Worm (Caenorhabditis elegans): ENCODE measurements around the gene lido-4.
A peak's percentile ranks its signal among the peaks of the same experiment; 100 is the strongest.

DNA sequence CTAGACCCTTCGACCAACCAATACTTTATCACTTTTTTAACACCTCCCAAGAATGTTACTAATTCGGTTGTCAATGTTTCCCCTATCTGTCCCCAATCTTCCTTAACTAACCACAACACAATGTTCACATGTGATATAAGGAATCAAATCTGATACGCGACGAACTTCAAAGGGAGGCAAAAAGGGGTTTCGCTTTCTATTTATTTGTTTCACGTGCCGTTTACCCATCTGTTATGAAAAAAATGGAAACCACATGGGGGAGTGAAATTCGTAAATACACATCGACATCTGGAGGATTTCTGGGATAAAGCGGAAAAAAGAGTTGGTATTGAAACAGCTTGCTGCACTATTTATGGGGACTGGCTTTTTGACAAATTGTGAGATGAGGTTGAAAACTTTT lies 45.4 kb downstream of the lido-4 start:
- TF ChIP-seq nhr-25 (tag; optimal IDR thresholded peaks at IDR 0.05) (no peak), pha-4 (tag; optimal IDR thresholded peaks at IDR 0.05) (peak; percentile 40), pqm-1 (tag; optimal IDR thresholded peaks at IDR 0.05) (no peak), jun-1 (tag; optimal IDR thresholded peaks at IDR 0.05) (no peak), elt-2 (tag; optimal IDR thresholded peaks at IDR 0.05) (no peak), elt-1 (tag; optimal IDR thresholded peaks at IDR 0.05) (no peak), mdl-1 (tag; optimal IDR thresholded peaks at IDR 0.05) (no peak), daf-12 (tag; optimal IDR thresholded peaks at IDR 0.05) (no peak), fos-1 (tag; optimal IDR thresholded peaks at IDR 0.05) (no peak), nhr-77 (tag; optimal IDR thresholded peaks at IDR 0.05) (no peak), snpc-4 (tag; optimal IDR thresholded peaks at IDR 0.05) (no peak), egl-5 (tag; optimal IDR thresholded peaks at IDR 0.05) (no peak)

Measured in whole organism, L3 larva.